Worm (Caenorhabditis elegans): ENCODE results near the gene gpa-17.
A peak's percentile ranks its signal among the peaks of the same experiment; 100 is the strongest.

Gene gpa-17

ce11 chrIII:2576360-2577259 is 9.7 kb upstream of the gpa-17 start (continued):
- TF ChIP-seq fkh-10 (GFP tag; optimal IDR thresholded peaks at IDR 0.05) (peak; percentile 12), irx-1 (tag; optimal IDR thresholded peaks at IDR 0.05) (no peak), hpl-2 (GFP tag; optimal IDR thresholded peaks at IDR 0.05) (no peak), snpc-4 (tag; optimal IDR thresholded peaks at IDR 0.05) (peak; percentile 10), lin-13 (GFP tag; optimal IDR thresholded peaks at IDR 0.05) (peak; percentile 21), ceh-90 (tag; optimal IDR thresholded peaks at IDR 0.05) (no peak), fos-1 (tag; optimal IDR thresholded peaks at IDR 0.05) (no peak), sptf-1 (tag; optimal IDR thresholded peaks at IDR 0.05) (no peak), egl-13 (tag; optimal IDR thresholded peaks at IDR 0.05) (no peak), fkh-8 (tag; optimal IDR thresholded peaks at IDR 0.05) (peak; percentile 60), tlp-1 (tag; optimal IDR thresholded peaks at IDR 0.05) (no peak), unc-86 (tag; optimal IDR thresholded peaks at IDR 0.05) (peak; percentile 3), lin-39 (tag; optimal IDR thresholded peaks at IDR 0.05) (no peak), unc-30 (tag; optimal IDR thresholded peaks at IDR 0.05) (no peak), aha-1 (tag; optimal IDR thresholded peaks at IDR 0.05) (no peak), zag-1 (tag; optimal IDR thresholded peaks at IDR 0.05) (no peak), elt-2 (tag; optimal IDR thresholded peaks at IDR 0.05) (no peak), nhr-12 (tag; optimal IDR thresholded peaks at IDR 0.05) (no peak), sox-4 (tag; optimal IDR thresholded peaks at IDR 0.05) (no peak), ceh-63 (GFP tag; optimal IDR thresholded peaks at IDR 0.05) (no peak), ztf-11 (tag; optimal IDR thresholded peaks at IDR 0.05) (no peak), C34B4.2 (tag; optimal IDR thresholded peaks at IDR 0.05) (no peak), mep-1 (tag; optimal IDR thresholded peaks at IDR 0.05) (no peak), snu-23 (GFP tag; optimal IDR thresholded peaks at IDR 0.05) (peak; percentile 64), nhr-76 (tag; optimal IDR thresholded peaks at IDR 0.05) (no peak), isw-1 (GFP tag; IDR thresholded peaks at IDR 0.05) (no peak), alr-1 (tag; optimal IDR thresholded peaks at IDR 0.05; ENCODE audit: borderline replicate concordance) (no peak), lin-14 (GFP tag; optimal IDR thresholded peaks at IDR 0.05) (peak; percentile 88), nhr-47 (tag; optimal IDR thresholded peaks at IDR 0.05) (peak; percentile 51), lir-3 (tag; optimal IDR thresholded peaks at IDR 0.05; ENCODE audit: poor library complexity) (no peak), xbp-1 (tag; optimal IDR thresholded peaks at IDR 0.05) (peak; percentile 26), blmp-1 (tag; optimal IDR thresholded peaks at IDR 0.05) (peak; percentile 54), F16B12.6 (tag; optimal IDR thresholded peaks at IDR 0.05) (no peak), ces-1 (GFP tag; optimal IDR thresholded peaks at IDR 0.05) (no peak)

ce11 chrIII:2577982-2578381 is 8.4 kb upstream of the gpa-17 start:
- TF ChIP-seq elt-3 (tag; optimal IDR thresholded peaks at IDR 0.05): no peak
- no peak for TF ChIP-seq efl-3 (GFP tag; optimal IDR thresholded peaks at IDR 0.05)
- TF ChIP-seq mef-2 (tag; optimal IDR thresholded peaks at IDR 0.05): no peak
- TF ChIP-seq pqm-1 (tag; optimal IDR thresholded peaks at IDR 0.05): no peak
- no peak for TF ChIP-seq nhr-12 (tag; optimal IDR thresholded peaks at IDR 0.05)
- no peak for TF ChIP-seq tbx-2 (tag; optimal IDR thresholded peaks at IDR 0.05)

ce11 chrIII:2578563-2578962 is 7.8 kb upstream of the gpa-17 start:
- TF ChIP-seq swsn-7 (tag; optimal IDR thresholded peaks at IDR 0.05): peak; percentile 66
- TF ChIP-seq elt-3 (tag; optimal IDR thresholded peaks at IDR 0.05): peak in 1 of 6 experiments; percentile 28
- TF ChIP-seq blmp-1 (tag; optimal IDR thresholded peaks at IDR 0.05): peak; percentile 91
- TF ChIP-seq tbx-2 (tag; optimal IDR thresholded peaks at IDR 0.05): peak; percentile 62
- TF ChIP-seq jun-1 (tag; optimal IDR thresholded peaks at IDR 0.05): peak; percentile 15
- TF ChIP-seq zag-1 (tag; optimal IDR thresholded peaks at IDR 0.05): no peak
- TF ChIP-seq nhr-237 (tag; optimal IDR thresholded peaks at IDR 0.05): no peak
- peak; percentile 52 for TF ChIP-seq mep-1 (tag; optimal IDR thresholded peaks at IDR 0.05)
- TF ChIP-seq irx-1 (tag; optimal IDR thresholded peaks at IDR 0.05): peak; percentile 40
- peak; percentile 69 for TF ChIP-seq nhr-85 (tag)
- peak; percentile 16 for TF ChIP-seq fkh-8 (tag; optimal IDR thresholded peaks at IDR 0.05)
- TF ChIP-seq nhr-20 (tag; optimal IDR thresholded peaks at IDR 0.05): peak; percentile 28
- peak; percentile 33 for TF ChIP-seq aly-2 (tag; optimal IDR thresholded peaks at IDR 0.05)
- peak in 1 of 2 experiments; percentile 71 for TF ChIP-seq mdl-1 (tag; optimal IDR thresholded peaks at IDR 0.05)
- TF ChIP-seq efl-1 (optimal IDR thresholded peaks at IDR 0.05): peak; percentile 74 to 78
- TF ChIP-seq efl-1 (GFP tag; optimal IDR thresholded peaks at IDR 0.05 in 1 of 2): peak; percentile 52 to 93
- TF ChIP-seq C16A3.4 (tag; optimal IDR thresholded peaks at IDR 0.05): peak; percentile 14
- no peak for TF ChIP-seq unc-62 (GFP tag; optimal IDR thresholded peaks at IDR 0.05)
- TF ChIP-seq isw-1 (GFP tag; IDR thresholded peaks at IDR 0.05): peak; percentile 27; the same call in 1 of the 2 replicates
- TF ChIP-seq dpl-1 (GFP tag; optimal IDR thresholded peaks at IDR 0.05): peak in 2 of 3 experiments; percentile 51 to 53

All from whole organism, L1 larva.